Worm (Caenorhabditis elegans) whole organism, L4 larva: Measurements from ENCODE around the gene C14C6.13.

Source experiments
- F49E8.2 ChIP-seq: sonication (generic microtip); optimal IDR thresholded peaks from 2 replicates; lab custom pipeline; 2016; ENCODE audit warnings: missing compliant biosample characterization, mild to moderate bottlenecking, missing genetic modification characterization, borderline replicate concordance
- dpl-1 ChIP-seq: fragments of 150-350 bp; optimal IDR thresholded peaks from 2 replicates; lab custom pipeline; 2014; ENCODE audit warnings: missing biosample characterization, missing genetic modification reagents, missing genetic modification characterization
- saeg-2 ChIP-seq: fragments of 200-800 bp; sonication (Bioruptor generic); IDR thresholded peaks from 2 replicates; pipeline ENCODE4 v1.3.6; 2022; ENCODE audit warnings: missing genetic modification reagents, missing genetic modification characterization, missing compliant biosample characterization
- unc-130 ChIP-seq: sonication (generic microtip); optimal IDR thresholded peaks from 2 replicates; lab custom pipeline; 2016; ENCODE audit warnings: missing genetic modification reagents, missing genetic modification characterization, missing compliant biosample characterization
- unc-39 ChIP-seq: sonication (generic microtip); optimal IDR thresholded peaks from 2 replicates; lab custom pipeline; 2017; ENCODE audit warnings: missing biosample characterization, missing genetic modification characterization

DNA sequence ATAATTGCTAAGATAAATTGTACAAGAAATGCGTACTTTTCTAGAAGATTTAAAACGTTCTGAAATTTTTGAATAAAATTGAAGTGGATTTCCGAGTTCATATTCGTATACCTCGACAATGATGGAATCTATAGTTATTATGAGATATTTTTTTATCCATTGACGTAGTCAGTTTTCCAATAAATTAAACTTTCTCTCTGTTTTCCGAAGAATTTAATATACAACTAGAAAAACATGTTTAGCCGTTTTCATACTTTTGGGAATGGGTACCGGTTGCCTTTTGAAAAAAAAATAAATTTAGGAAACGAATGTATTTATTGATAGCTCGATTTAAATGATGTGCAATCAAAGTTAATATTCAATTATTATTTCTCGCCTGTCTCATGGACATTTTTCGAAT, 34.3 kb upstream of the C14C6.13 start, which contains the start of gene srw-109:
- TF ChIP-seq F49E8.2 (tag; lab: Kevin White, UChicago) = no peak
- no peak for TF ChIP-seq dpl-1 (GFP tag; lab: Kevin White, UChicago)
- no peak for TF ChIP-seq unc-130 (GFP tag; lab: Kevin White, UChicago)
- no peak for TF ChIP-seq saeg-2 (GFP tag; lab: Robert Waterston, UW)
- no peak for TF ChIP-seq unc-39 (tag; lab: Kevin White, UChicago)
